Worm (Caenorhabditis elegans) whole organism, L3 larva: ENCODE measurements around the gene mel-28.

Experiments used
- elt-3 ChIP-seq, 3 experiments: fragments of 150-350 bp in 1 of 3; sonication (generic microtip) in 2 of 3; optimal IDR thresholded peaks; 2 replicates in 2 of 3; 4 replicates in 1 of 3; lab custom pipeline; 2014 to 2017; ENCODE audit warnings: missing biosample characterization in 3 of 3, missing genetic modification characterization in 3 of 3
- hmg-11 ChIP-seq: sonication (generic microtip); optimal IDR thresholded peaks from 2 replicates; lab custom pipeline; 2016; ENCODE audit warnings: missing genetic modification characterization, missing compliant biosample characterization
- lsy-12 ChIP-seq: sonication (generic microtip); optimal IDR thresholded peaks from 2 replicates; lab custom pipeline; 2016; ENCODE audit warnings: mild to moderate bottlenecking, missing genetic modification characterization, missing compliant biosample characterization
- nhr-11 ChIP-seq: fragments of 150-350 bp; optimal IDR thresholded peaks from 2 replicates; lab custom pipeline; 2014; ENCODE audit warnings: missing biosample characterization, missing genetic modification characterization
- nhr-25 ChIP-seq: sonication (generic microtip); optimal IDR thresholded peaks from 2 replicates; lab custom pipeline; 2017; ENCODE audit warnings: missing biosample characterization, missing genetic modification characterization
- nhr-77 ChIP-seq: fragments of 150-350 bp; optimal IDR thresholded peaks from 2 replicates; lab custom pipeline; 2014; ENCODE audit warnings: missing biosample characterization, missing genetic modification characterization
- pqm-1 ChIP-seq: fragments of 150-350 bp; optimal IDR thresholded peaks from 2 replicates; lab custom pipeline; 2017; ENCODE audit warnings: missing biosample characterization, missing genetic modification characterization, inconsistent platforms
- tbx-2 ChIP-seq: sonication (generic microtip); optimal IDR thresholded peaks from 2 replicates; lab custom pipeline; 2016; ENCODE audit warnings: mild to moderate bottlenecking, missing genetic modification characterization, missing compliant biosample characterization
- unc-39 ChIP-seq: sonication (generic microtip); optimal IDR thresholded peaks from 4 replicates; lab custom pipeline; 2017; ENCODE audit warnings: missing biosample characterization, missing genetic modification characterization
- zag-1 ChIP-seq: fragments of 150-350 bp; optimal IDR thresholded peaks from 2 replicates; lab custom pipeline; 2014; ENCODE audit warnings: missing biosample characterization, missing genetic modification characterization

ce11 chrIII:4811195-4811594, 25.3 kb downstream of the mel-28 start, which contains the start of gene C38D4.7:
- TF ChIP-seq nhr-77 (tag; lab: Kevin White, UChicago) (no peak), nhr-25 (tag; lab: Kevin White, UChicago) (no peak), nhr-11 (tag; lab: Kevin White, UChicago) (no peak), unc-39 (tag; lab: Kevin White, UChicago) (no peak), lsy-12 (no peak), tbx-2 (tag; lab: Kevin White, UChicago) (no peak), pqm-1 (tag; lab: Kevin White, UChicago) (no peak), hmg-11 (tag; lab: Kevin White, UChicago) (no peak), zag-1 (tag; lab: Kevin White, UChicago) (no peak), elt-3 (tag; optimal IDR thresholded peaks at IDR 0.05; lab: Kevin White, UChicago) (no peak)
